Worm (Caenorhabditis elegans): ENCODE data around the gene D1005.4.

Gene D1005.4

ce11 chrX:1492174-1492573 lies 6.6 kb upstream of the D1005.4 start:
- no peak for TF ChIP-seq nhr-237 (tag; optimal IDR thresholded peaks at IDR 0.05)
- no peak for TF ChIP-seq ztf-11 (tag; optimal IDR thresholded peaks at IDR 0.05)
- TF ChIP-seq nhr-19 (GFP tag; conservative IDR thresholded peaks at IDR 0.05) = no peak
- TF ChIP-seq pag-3 (tag; optimal IDR thresholded peaks at IDR 0.05; ENCODE audit: borderline replicate concordance, insufficient read depth) = no peak
- peak; percentile 51 for TF ChIP-seq snu-23 (GFP tag; optimal IDR thresholded peaks at IDR 0.05)
- TF ChIP-seq nhr-47 (tag; optimal IDR thresholded peaks at IDR 0.05) = peak; percentile 58
- peak; percentile 7 for TF ChIP-seq nhr-71 (tag; optimal IDR thresholded peaks at IDR 0.05)
- TF ChIP-seq fkh-8 (tag; optimal IDR thresholded peaks at IDR 0.05) = no peak
- peak; percentile 3 for TF ChIP-seq irx-1 (tag; optimal IDR thresholded peaks at IDR 0.05)
- peak; percentile 39 for TF ChIP-seq nhr-90 (tag; optimal IDR thresholded peaks at IDR 0.05; ENCODE audit: poor library complexity)
- TF ChIP-seq rnt-1 (tag; optimal IDR thresholded peaks at IDR 0.05) = peak; percentile 13
- peak in 1 of 2 experiments; percentile 4 for TF ChIP-seq lin-35 (GFP tag; optimal IDR thresholded peaks at IDR 0.05)
- no peak for TF ChIP-seq Y116A8C.19 (tag; optimal IDR thresholded peaks at IDR 0.05; ENCODE audit: borderline replicate concordance)
- peak; percentile 17 for TF ChIP-seq jun-1 (tag; optimal IDR thresholded peaks at IDR 0.05)
- TF ChIP-seq nhr-77 (tag; optimal IDR thresholded peaks at IDR 0.05) = no peak
- TF ChIP-seq efl-1 (optimal IDR thresholded peaks at IDR 0.05) = no peak
- TF ChIP-seq efl-1 (GFP tag; optimal IDR thresholded peaks at IDR 0.05 in 1 of 2) = peak in 1 of 2 experiments; percentile 27
- TF ChIP-seq skn-1 (tag; optimal IDR thresholded peaks at IDR 0.05) = peak; percentile 23
- no peak for TF ChIP-seq sup-37 (GFP tag; optimal IDR thresholded peaks at IDR 0.05)
- peak in 1 of 3 experiments; percentile 3 for TF ChIP-seq ceh-82 (tag; optimal IDR thresholded peaks at IDR 0.05)

ce11 chrX:1491036-1491435 lies 5.4 kb upstream of the D1005.4 start:
- TF ChIP-seq nhr-84 (tag; optimal IDR thresholded peaks at IDR 0.05) (no peak), ztf-4 (tag; optimal IDR thresholded peaks at IDR 0.05) (no peak), nhr-77 (tag; optimal IDR thresholded peaks at IDR 0.05) (no peak), nhr-47 (tag; optimal IDR thresholded peaks at IDR 0.05) (no peak)

- TF ChIP-seq egl-13 (tag; optimal IDR thresholded peaks at IDR 0.05) (no peak), elt-3 (tag; optimal IDR thresholded peaks at IDR 0.05) (no peak), snu-23 (GFP tag; optimal IDR thresholded peaks at IDR 0.05) (no peak), nhr-19 (GFP tag; conservative IDR thresholded peaks at IDR 0.05) (no peak), blmp-1 (tag; optimal IDR thresholded peaks at IDR 0.05) (no peak), hlh-17 (GFP tag; optimal IDR thresholded peaks at IDR 0.05; ENCODE audit: borderline replicate concordance) (no peak), tlp-1 (tag; optimal IDR thresholded peaks at IDR 0.05) (no peak), nhr-71 (tag; optimal IDR thresholded peaks at IDR 0.05) (no peak), elt-2 (tag; optimal IDR thresholded peaks at IDR 0.05) (no peak), nhr-84 (tag; optimal IDR thresholded peaks at IDR 0.05) (no peak)
These were observed 4.0 kb upstream of the D1005.4 start for ce11 chrX:1489574-1489973.

DNA sequence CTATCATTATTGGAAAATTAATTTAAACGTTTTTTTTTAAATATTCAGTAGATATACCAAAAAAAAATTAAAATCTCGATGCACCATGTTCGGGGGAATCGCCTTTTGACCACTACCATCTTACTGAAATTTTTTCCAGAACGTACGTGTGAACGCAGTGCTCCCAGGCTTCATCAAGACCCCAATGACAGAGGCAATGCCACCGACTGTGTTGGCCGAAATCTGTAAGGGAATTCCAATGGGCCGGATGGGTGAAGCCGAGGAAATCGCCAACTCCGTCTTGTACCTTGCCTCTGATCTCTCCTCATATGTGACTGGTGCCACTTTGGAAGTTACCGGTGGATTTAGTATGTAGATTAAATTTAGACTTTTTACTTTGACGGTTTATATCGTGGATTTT lies 3.2 kb upstream of the D1005.4 start:
- TF ChIP-seq aha-1 (tag; optimal IDR thresholded peaks at IDR 0.05) (no peak), mab-9 (GFP tag; IDR thresholded peaks at IDR 0.05) (no peak), zag-1 (tag; optimal IDR thresholded peaks at IDR 0.05) (no peak), nhr-19 (GFP tag; conservative IDR thresholded peaks at IDR 0.05) (0 out of 2 replicates have a peak, but pooled peaks have one; percentile 5), nhr-20 (tag; optimal IDR thresholded peaks at IDR 0.05) (no peak), mdl-1 (tag; optimal IDR thresholded peaks at IDR 0.05) (no peak), lsy-2 (tag; optimal IDR thresholded peaks at IDR 0.05) (no peak), elt-2 (tag; optimal IDR thresholded peaks at IDR 0.05) (no peak)

- TF ChIP-seq snu-23 (GFP tag; optimal IDR thresholded peaks at IDR 0.05) (no peak), ceh-63 (GFP tag; optimal IDR thresholded peaks at IDR 0.05) (no peak)
These were observed 1.5 kb upstream of the D1005.4 start for ce11 chrX:1487096-1487495.

All from whole organism, L1 larva.